Worm (Caenorhabditis elegans) whole organism, dauer: ENCODE measurements around the gene nhr-22.

Experiments used
- unc-62 ChIP-seq: sonication (generic microtip); optimal IDR thresholded peaks from 2 replicates; lab custom pipeline; 2017; ENCODE audit warnings: missing biosample characterization, missing genetic modification reagents, missing genetic modification characterization

The nhr-22 gene

ce11 chrII:6410181-6410580 lies 39.4 kb downstream of the nhr-22 start, which contains the start of gene T25D10.4:
TSS of gene T25D10.4 (minus strand) at chrII:6410281.
- no peak for TF ChIP-seq unc-62

- TF ChIP-seq unc-62, result no peak
Measured at ce11 chrII:6409098-6409497, 40.5 kb downstream of the nhr-22 start.

ce11 chrII:6407279-6407678 lies 42.3 kb downstream of the nhr-22 start, which contains the start of gene spp-11:
TSS of gene spp-11 (minus strand) at chrII:6407379.
- no peak for TF ChIP-seq unc-62

ce11 chrII:6403233-6403632 lies 46.4 kb downstream of the nhr-22 start, which contains the start of gene T25D10.1:
TSS of gene T25D10.1 (plus strand) at chrII:6403401.
- no peak for TF ChIP-seq unc-62

- TF ChIP-seq unc-62, result no peak
Measured at ce11 chrII:6401649-6402048, 47.9 kb downstream of the nhr-22 start, which contains the start of gene btb-2. TSS of gene btb-2 (plus strand) at chrII:6401949.

ce11 chrII:6398406-6398805 lies 51.2 kb downstream of the nhr-22 start, which contains the start of gene zig-10:
TSS of gene zig-10 (plus strand) at chrII:6398706.
- TF ChIP-seq unc-62, result no peak
